Fruit fly (Drosophila melanogaster) whole organism: Measurements from ENCODE around the gene CrebB.

Experiments
- CG8478 ChIP-seq: fragments of >200 bp; optimal IDR thresholded peaks from 2 replicates; lab custom pipeline; 2018; ENCODE audit warnings: inconsistent platforms
- Dll ChIP-seq: fragments of >200 bp; optimal IDR thresholded peaks from 2 replicates; lab custom pipeline; 2017
- EcR ChIP-seq, 2 experiments: fragments of >200 bp; optimal IDR thresholded peaks; 2 replicates each; lab custom pipeline; 2017; ENCODE audit warnings: missing biosample characterization in 2 of 2, missing genetic modification characterization in 2 of 2, missing genetic modification reagents in 2 of 2
- pan ChIP-seq: fragments of >200 bp; optimal IDR thresholded peaks from 2 replicates; lab custom pipeline; 2017
- psq ChIP-seq: fragments of >200 bp; optimal IDR thresholded peaks from 2 replicates; lab custom pipeline; 2017
- usp ChIP-seq: fragments of >200 bp; optimal IDR thresholded peaks from 2 replicates; lab custom pipeline; 2017; ENCODE audit warnings: missing biosample characterization, missing genetic modification characterization, mixed read lengths

- no peak for TF ChIP-seq pan (lab: Kevin White, UChicago)
- TF ChIP-seq usp: no peak
- TF ChIP-seq CG8478 (lab: Kevin White, UChicago): no peak
- TF ChIP-seq EcR (GFP tag; optimal IDR thresholded peaks at IDR 0.05; lab: Kevin White, UChicago): no peak
- TF ChIP-seq psq (lab: Kevin White, UChicago): no peak
- TF ChIP-seq Dll (lab: Kevin White, UChicago): no peak
Measured at dm6 chrX:18369767-18370166, 3.6 kb downstream of the CrebB start.
